Fruit fly (Drosophila melanogaster): ENCODE results near the gene Alg12.

DNA sequence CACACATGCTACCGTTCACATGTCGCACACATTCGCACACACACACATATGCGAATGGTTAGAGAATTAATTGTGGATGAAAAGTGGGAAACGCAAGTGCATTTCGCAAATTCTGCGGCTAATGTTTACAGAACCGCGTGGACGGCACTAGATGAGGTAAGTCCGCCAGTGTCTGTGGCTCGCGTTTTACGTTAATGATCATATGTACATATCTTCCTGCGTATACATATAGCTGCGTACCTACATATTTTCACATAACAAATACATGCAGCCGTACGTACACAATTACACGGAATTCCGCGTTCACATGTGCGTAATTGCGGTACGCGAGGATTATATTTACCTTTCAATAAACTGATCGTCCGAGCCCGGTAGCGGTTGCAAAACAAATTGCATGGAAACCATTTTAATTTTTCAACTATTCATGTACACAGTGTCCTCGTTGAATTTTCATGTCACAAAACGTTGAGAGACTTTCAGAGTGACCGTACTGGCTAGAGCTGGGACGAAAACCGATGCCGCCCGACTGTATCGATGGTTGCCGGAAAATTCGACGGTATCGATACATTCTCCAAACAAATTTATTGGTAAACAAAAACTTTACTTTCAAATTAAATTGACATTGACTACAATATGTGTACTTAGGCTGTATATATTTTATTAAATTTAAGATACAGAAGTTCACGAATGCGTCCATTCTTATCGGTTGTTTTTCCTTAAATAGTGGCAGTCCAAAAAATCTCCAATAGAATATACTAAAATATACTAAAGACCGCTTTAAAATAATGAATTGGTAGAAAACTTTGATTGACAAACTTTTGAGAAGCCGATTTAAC is 31.0 kb upstream of the Alg12 start, which contains the start of gene hyd:
- TF ChIP-seq Ets98B (GFP tag; IDR thresholded peaks at IDR 0.05) (no peak), EcR (GFP tag; optimal IDR thresholded peaks at IDR 0.05) (no peak), gl (tag; optimal IDR thresholded peaks at IDR 0.05) (no peak), CG10348 (GFP tag; IDR thresholded peaks at IDR 0.05) (no peak), CG8301 (tag; optimal IDR thresholded peaks at IDR 0.05) (no peak), fd96Ca (GFP tag; IDR thresholded peaks at IDR 0.05) (no peak), CG17806 (tag; optimal IDR thresholded peaks at IDR 0.05) (no peak)

All from whole organism, pupa.